Fruit fly (Drosophila melanogaster) whole organism, embryonic: ENCODE measurements around the gene CG31493.

Experiments used
- Antp ChIP-seq: fragments of 200-800 bp; sonication (Bioruptor generic); optimal IDR thresholded peaks from 3 replicates; lab custom pipeline; 2016; ENCODE audit warnings: missing biosample characterization, missing genetic modification characterization
- B-H1 ChIP-seq: fragments of 200-800 bp; sonication (Bioruptor generic); IDR thresholded peaks from 3 replicates; pipeline ENCODE4 v1.3.6; 2022; ENCODE audit warnings: missing biosample characterization, missing genetic modification characterization
- B-H2 ChIP-seq: fragments of 200-800 bp; sonication (Bioruptor generic); optimal IDR thresholded peaks from 2 replicates; lab custom pipeline; 2018; ENCODE audit warnings: missing biosample characterization, mild to moderate bottlenecking, missing genetic modification characterization
- CG10431 ChIP-seq: fragments of 200-800 bp; sonication (Bioruptor generic); optimal IDR thresholded peaks from 3 replicates; lab custom pipeline; 2018; ENCODE audit warnings: missing biosample characterization, mild to moderate bottlenecking, missing genetic modification characterization
- CG10654 ChIP-seq: fragments of 200-800 bp; sonication (Bioruptor generic); optimal IDR thresholded peaks from 2 replicates; lab custom pipeline; 2016; ENCODE audit warnings: missing biosample characterization, missing genetic modification characterization
- CG12659 ChIP-seq: fragments of 200-800 bp; sonication (Bioruptor generic); optimal IDR thresholded peaks from 3 replicates; lab custom pipeline; 2017; ENCODE audit warnings: mild to moderate bottlenecking, missing biosample characterization, missing genetic modification reagents, missing genetic modification characterization
- CG12942 ChIP-seq: fragments of 200-800 bp; sonication (Bioruptor generic); optimal IDR thresholded peaks from 3 replicates; lab custom pipeline; 2016; ENCODE audit warnings: missing biosample characterization, missing genetic modification characterization
- CG13775 ChIP-seq: fragments of 200-800 bp; sonication (Bioruptor generic); optimal IDR thresholded peaks from 3 replicates; lab custom pipeline; 2017; ENCODE audit warnings: missing biosample characterization, mild to moderate bottlenecking, missing genetic modification characterization
- CG13894 ChIP-seq: fragments of 200-800 bp; sonication (Bioruptor generic); optimal IDR thresholded peaks from 3 replicates; lab custom pipeline; 2018; ENCODE audit warnings: missing biosample characterization, mild to moderate bottlenecking, missing genetic modification characterization, moderate library complexity
- CG14441 ChIP-seq: fragments of 200-800 bp; sonication (Bioruptor generic); IDR thresholded peaks from 2 replicates; pipeline ENCODE4 v1.3.6; 2022; ENCODE audit warnings: missing biosample characterization, missing genetic modification characterization
- CG15269 ChIP-seq: fragments of 200-800 bp; sonication (Bioruptor generic); optimal IDR thresholded peaks from 2 replicates; lab custom pipeline; 2018; ENCODE audit warnings: missing biosample characterization, mild to moderate bottlenecking, missing genetic modification characterization, moderate library complexity
- CG15601 ChIP-seq: fragments of 200-800 bp; sonication (Bioruptor generic); optimal IDR thresholded peaks from 3 replicates; lab custom pipeline; 2019; ENCODE audit warnings: missing biosample characterization, mild to moderate bottlenecking, missing genetic modification characterization, moderate library complexity
- CG17802 ChIP-seq: fragments of 200-800 bp; sonication (Bioruptor generic); optimal IDR thresholded peaks from 2 replicates; lab custom pipeline; 2018; ENCODE audit warnings: missing biosample characterization, mild to moderate bottlenecking, missing genetic modification characterization, moderate library complexity
- CG18764 ChIP-seq: fragments of 200-800 bp; sonication (Bioruptor generic); optimal IDR thresholded peaks from 3 replicates; lab custom pipeline; 2016; ENCODE audit warnings: missing biosample characterization, missing genetic modification characterization
- CG2889 ChIP-seq: fragments of 200-800 bp; sonication (Bioruptor generic); IDR thresholded peaks from 3 replicates; pipeline ENCODE4 v1.3.6; 2022; ENCODE audit warnings: missing biosample characterization, missing genetic modification characterization
- CG43689 ChIP-seq: fragments of 200-800 bp; sonication (Bioruptor generic); IDR thresholded peaks from 2 replicates; pipeline ENCODE4 v1.3.6; 2022; ENCODE audit warnings: missing biosample characterization, missing genetic modification characterization
- CG4617 ChIP-seq: fragments of 200-800 bp; sonication (Bioruptor generic); optimal IDR thresholded peaks from 3 replicates; lab custom pipeline; 2016; ENCODE audit warnings: missing biosample characterization, missing genetic modification characterization, borderline replicate concordance
- CG4854 ChIP-seq: fragments of 200-800 bp; sonication (Bioruptor generic); optimal IDR thresholded peaks from 2 replicates; lab custom pipeline; 2016; ENCODE audit warnings: missing biosample characterization, missing genetic modification characterization, inconsistent platforms
- CG6683 ChIP-seq: fragments of 200-800 bp; sonication (Bioruptor generic); optimal IDR thresholded peaks from 2 replicates; lab custom pipeline; 2017; ENCODE audit warnings: missing biosample characterization, mild to moderate bottlenecking, missing genetic modification characterization, missing genetic modification reagents
- CG8290 ChIP-seq, 3 experiments: fragments of 200-800 bp; sonication (Bioruptor generic); optimal IDR thresholded peaks; 2 replicates each; lab custom pipeline; 2016 to 2019; ENCODE audit warnings: missing biosample characterization in 3 of 3, missing genetic modification characterization in 3 of 3, mild to moderate bottlenecking in 2 of 3, moderate library complexity in 1 of 3
- CG8765 ChIP-seq: fragments of 200-800 bp; sonication (Bioruptor generic); IDR thresholded peaks from 2 replicates; pipeline ENCODE4 v1.3.6; 2022; ENCODE audit warnings: missing biosample characterization, missing genetic modification characterization
- Doc2 ChIP-seq: fragments of 200-800 bp; sonication (Bioruptor generic); IDR thresholded peaks from 2 replicates; pipeline ENCODE4 v1.3.6; 2022; ENCODE audit warnings: missing biosample characterization, missing genetic modification characterization
- Hr39 ChIP-seq: fragments of >200 bp; optimal IDR thresholded peaks from 2 replicates; lab custom pipeline; 2017
- Jarid2 ChIP-seq: fragments of 200-800 bp; sonication (Bioruptor generic); optimal IDR thresholded peaks from 3 replicates; lab custom pipeline; 2017; ENCODE audit warnings: mild to moderate bottlenecking, missing biosample characterization, missing genetic modification reagents, missing genetic modification characterization
- MESR4 ChIP-seq: fragments of 200-800 bp; sonication (Bioruptor generic); optimal IDR thresholded peaks from 2 replicates; lab custom pipeline; 2018; ENCODE audit warnings: missing biosample characterization, mild to moderate bottlenecking, missing genetic modification characterization, moderate library complexity
- NC2β ChIP-seq: fragments of 200-800 bp; sonication (Bioruptor generic); optimal IDR thresholded peaks from 2 replicates; lab custom pipeline; 2016; ENCODE audit warnings: missing biosample characterization, missing genetic modification characterization
- Nf-YA ChIP-seq: fragments of 200-800 bp; sonication (Bioruptor generic); IDR thresholded peaks from 2 replicates; pipeline ENCODE4 v1.3.6; 2022; ENCODE audit warnings: missing biosample characterization, missing genetic modification characterization
- Poxn ChIP-seq: fragments of 200-800 bp; sonication (Bioruptor generic); IDR thresholded peaks from 2 replicates; pipeline ENCODE4 v1.3.6; 2022; ENCODE audit warnings: missing biosample characterization, missing genetic modification characterization
- Ptx1 ChIP-seq: fragments of 200-800 bp; sonication (Bioruptor generic); IDR thresholded peaks from 2 replicates; pipeline ENCODE4 v1.3.6; 2022; ENCODE audit warnings: missing biosample characterization, missing genetic modification characterization
- Rfx ChIP-seq: fragments of 200-800 bp; sonication (Bioruptor generic); IDR thresholded peaks from 2 replicates; pipeline ENCODE4 v1.3.6; 2022; ENCODE audit warnings: missing biosample characterization, missing genetic modification characterization
- Spps ChIP-seq: fragments of 200-800 bp; sonication (Bioruptor generic); optimal IDR thresholded peaks from 2 replicates; lab custom pipeline; 2018; ENCODE audit warnings: missing biosample characterization, mild to moderate bottlenecking, missing genetic modification characterization
- al ChIP-seq: fragments of 200-800 bp; sonication (Bioruptor generic); IDR thresholded peaks from 2 replicates; pipeline ENCODE4 v1.3.6; 2022; ENCODE audit warnings: missing biosample characterization, missing genetic modification characterization
- ara ChIP-seq: fragments of 200-800 bp; sonication (Bioruptor generic); IDR thresholded peaks from 2 replicates; pipeline ENCODE4 v1.3.6; 2022; ENCODE audit warnings: missing biosample characterization, missing genetic modification characterization
- crc ChIP-seq: fragments of 200-800 bp; sonication (Bioruptor generic); optimal IDR thresholded peaks from 2 replicates; lab custom pipeline; 2016; ENCODE audit warnings: missing biosample characterization, missing genetic modification characterization
- crp ChIP-seq, 2 experiments: fragments of 200-800 bp; sonication (Bioruptor generic); optimal IDR thresholded peaks; 2 replicates in 1 of 2; 3 replicates in 1 of 2; lab custom pipeline; 2017; ENCODE audit warnings: missing biosample characterization in 2 of 2, missing genetic modification characterization in 2 of 2, mild to moderate bottlenecking in 1 of 2, moderate library complexity in 1 of 2
- dmrt11E ChIP-seq: fragments of 200-800 bp; sonication (Bioruptor generic); optimal IDR thresholded peaks from 3 replicates; lab custom pipeline; 2018; ENCODE audit warnings: missing biosample characterization, mild to moderate bottlenecking, missing genetic modification characterization, moderate library complexity
- gem ChIP-seq: fragments of 200-800 bp; sonication (Bioruptor generic); optimal IDR thresholded peaks from 2 replicates; lab custom pipeline; 2019; ENCODE audit warnings: missing biosample characterization, mild to moderate bottlenecking, missing genetic modification characterization, moderate library complexity
- hbn ChIP-seq: fragments of 200-800 bp; sonication (Bioruptor generic); IDR thresholded peaks from 2 replicates; pipeline ENCODE4 v1.3.6; 2022; ENCODE audit warnings: missing biosample characterization, missing genetic modification characterization; ENCODE audit not compliant: partially characterized antibody
- jigr1 ChIP-seq: fragments of 200-800 bp; sonication (Bioruptor generic); IDR thresholded peaks from 3 replicates; pipeline ENCODE4 v1.3.6; 2022; ENCODE audit warnings: missing biosample characterization, missing genetic modification characterization
- ken ChIP-seq: fragments of 200-800 bp; sonication (Bioruptor generic); IDR thresholded peaks from 3 replicates; pipeline ENCODE4 v1.3.6; 2022; ENCODE audit warnings: missing biosample characterization, missing genetic modification characterization
- pan ChIP-seq, 4 experiments: fragments of >200 bp in 3 of 4; fragments of 200-800 bp in 1 of 4; sonication (Bioruptor generic) in 1 of 4; optimal IDR thresholded peaks in 3 of 4; IDR thresholded peaks in 1 of 4; 2 replicates each; pipeline versions ENCODE4 v1.3.6 to Lab custom; 2017 to 2022; ENCODE audit warnings: missing biosample characterization in 2 of 4, missing genetic modification characterization in 2 of 4, mixed read lengths in 1 of 4
- phol ChIP-seq: fragments of 200-800 bp; sonication (Bioruptor generic); optimal IDR thresholded peaks from 3 replicates; lab custom pipeline; 2018; ENCODE audit warnings: missing biosample characterization, mild to moderate bottlenecking, missing genetic modification characterization, moderate library complexity
- pros ChIP-seq: fragments of 200-800 bp; sonication (Bioruptor generic); optimal IDR thresholded peaks from 3 replicates; lab custom pipeline; 2019; ENCODE audit warnings: missing biosample characterization, mild to moderate bottlenecking, missing genetic modification characterization, moderate library complexity
- schlank ChIP-seq: fragments of 200-800 bp; sonication (Bioruptor generic); optimal IDR thresholded peaks from 2 replicates; lab custom pipeline; 2018; ENCODE audit warnings: missing biosample characterization, mild to moderate bottlenecking, missing genetic modification characterization
- sob ChIP-seq: fragments of 200-800 bp; sonication (Bioruptor generic); IDR thresholded peaks from 2 replicates; pipeline ENCODE4 v1.3.6; 2022; ENCODE audit warnings: missing biosample characterization, missing genetic modification characterization
- tap ChIP-seq: fragments of 200-800 bp; optimal IDR thresholded peaks from 3 replicates; lab custom pipeline; 2019; ENCODE audit warnings: missing biosample characterization, mild to moderate bottlenecking, missing genetic modification characterization, moderate library complexity
- tx ChIP-seq: fragments of 200-800 bp; sonication (Bioruptor generic); optimal IDR thresholded peaks from 2 replicates; lab custom pipeline; 2016; ENCODE audit warnings: missing biosample characterization, missing genetic modification characterization
- wdn ChIP-seq: fragments of 200-800 bp; sonication (Bioruptor generic); IDR thresholded peaks from 2 replicates; pipeline ENCODE4 v1.3.6; 2022; ENCODE audit warnings: missing biosample characterization, missing genetic modification characterization
- wor ChIP-seq: fragments of 200-800 bp; sonication (Bioruptor generic); IDR thresholded peaks from 2 replicates; pipeline ENCODE4 v1.3.6; 2022; ENCODE audit warnings: missing biosample characterization, missing genetic modification characterization

The CG31493 gene

dm6 chr3R:7102853-7103833, 28.2 kb upstream of the CG31493 start (continued):
- no peak for TF ChIP-seq jigr1 (GFP tag; lab: Robert Waterston, UW)
- TF ChIP-seq B-H1 (GFP tag; lab: Robert Waterston, UW) = no peak
- TF ChIP-seq NC2β (GFP tag; lab: Kevin White, UChicago) = no peak
- no peak for TF ChIP-seq CG14441 (GFP tag; lab: Robert Waterston, UW)
- TF ChIP-seq B-H2 (GFP tag; lab: Kevin White, UChicago) = no peak
- no peak for TF ChIP-seq schlank (tag; lab: Kevin White, UChicago)
- no peak for TF ChIP-seq sob (GFP tag; lab: Robert Waterston, UW)
- no peak for TF ChIP-seq CG10431
- no peak for TF ChIP-seq CG15269 (tag; lab: Kevin White, UChicago)
- no peak for TF ChIP-seq CG4854
- TF ChIP-seq tap (tag; lab: Kevin White, UChicago) = no peak
- no peak for TF ChIP-seq Rfx (GFP tag; lab: Robert Waterston, UW)
- no peak for TF ChIP-seq dmrt11E (tag; lab: Kevin White, UChicago)
- no peak for TF ChIP-seq CG2889
- no peak for TF ChIP-seq CG8765 (GFP tag; lab: Robert Waterston, UW)
- no peak for TF ChIP-seq Antp (GFP tag; lab: Kevin White, UChicago)
- TF ChIP-seq CG4617 (GFP tag; lab: Kevin White, UChicago) = no peak
- no peak for TF ChIP-seq hbn
- no peak for TF ChIP-seq Hr39 (lab: Kevin White, UChicago)
- TF ChIP-seq CG12942 (GFP tag; lab: Kevin White, UChicago) = no peak
- TF ChIP-seq CG43689 (GFP tag; lab: Robert Waterston, UW) = no peak
- no peak for TF ChIP-seq pan (optimal IDR thresholded peaks at IDR 0.05; lab: Kevin White, UChicago)
- peak in 1 of 2 experiments; percentile 21 for TF ChIP-seq pan (GFP tag; optimal IDR thresholded peaks at IDR 0.05 in 1 of 2, IDR thresholded peaks at IDR 0.05 in 1 of 2)
- no peak for TF ChIP-seq crp (GFP tag; optimal IDR thresholded peaks at IDR 0.05; lab: Kevin White, UChicago)
- TF ChIP-seq Jarid2 (GFP tag; lab: Kevin White, UChicago) = no peak
- TF ChIP-seq crc (GFP tag; lab: Kevin White, UChicago) = no peak
- TF ChIP-seq ken (GFP tag; lab: Robert Waterston, UW) = no peak
- TF ChIP-seq wor (GFP tag; lab: Robert Waterston, UW) = no peak
- no peak for TF ChIP-seq ara
- TF ChIP-seq CG12659 (GFP tag; lab: Kevin White, UChicago) = no peak
- TF ChIP-seq CG8290 (GFP tag; optimal IDR thresholded peaks at IDR 0.05; lab: Kevin White, UChicago) = no peak
- peak in 1 of 2 experiments; percentile 31 for TF ChIP-seq CG8290 (tag; optimal IDR thresholded peaks at IDR 0.05; lab: Kevin White, UChicago)
- no peak for TF ChIP-seq Ptx1
- no peak for TF ChIP-seq tx (GFP tag; lab: Kevin White, UChicago)
- TF ChIP-seq phol (tag; lab: Kevin White, UChicago) = no peak
- TF ChIP-seq CG13894 (tag; lab: Kevin White, UChicago) = no peak
- TF ChIP-seq al (GFP tag; lab: Robert Waterston, UW) = no peak
- no peak for TF ChIP-seq Nf-YA
- TF ChIP-seq Spps = no peak
- no peak for TF ChIP-seq CG18764 (GFP tag; lab: Kevin White, UChicago)
- TF ChIP-seq CG10654 = no peak
- no peak for TF ChIP-seq CG15601 (tag; lab: Kevin White, UChicago)
- TF ChIP-seq wdn = no peak
- no peak for TF ChIP-seq CG13775
- no peak for TF ChIP-seq gem
- TF ChIP-seq Poxn (GFP tag; lab: Robert Waterston, UW) = no peak
- peak; percentile 83 for TF ChIP-seq pros (GFP tag; lab: Kevin White, UChicago)
- TF ChIP-seq Doc2 (GFP tag; lab: Robert Waterston, UW) = no peak
- TF ChIP-seq CG6683 (GFP tag; lab: Kevin White, UChicago) = no peak
- TF ChIP-seq CG17802 = no peak
- TF ChIP-seq MESR4 = no peak
